Fruit fly (Drosophila melanogaster): ENCODE results near the gene CG11251.

CG11251 gene

DNA sequence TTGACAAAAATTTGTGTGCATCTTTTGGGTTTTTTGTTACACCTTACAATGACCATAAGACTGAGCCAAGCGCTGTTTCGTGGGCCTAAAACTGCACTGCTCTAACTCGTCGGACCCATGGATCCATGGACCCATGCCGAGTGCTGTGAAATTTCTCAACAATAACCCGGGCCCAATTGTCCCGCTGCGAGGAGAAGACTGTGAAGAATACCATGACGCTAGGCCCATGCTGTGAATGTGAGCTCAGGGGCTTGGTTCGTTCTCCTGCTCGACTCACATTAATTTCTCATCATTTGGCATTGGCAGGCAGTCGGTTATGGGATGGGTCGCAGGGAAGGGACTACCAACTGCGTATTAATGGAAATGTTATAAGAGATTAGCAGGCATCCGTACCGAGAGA is 30.4 kb upstream of the CG11251 start:
- no peak for TF ChIP-seq Ets98B (GFP tag; IDR thresholded peaks at IDR 0.05)
- TF ChIP-seq CG8159 (tag; optimal IDR thresholded peaks at IDR 0.05): no peak
- TF ChIP-seq gl (tag; optimal IDR thresholded peaks at IDR 0.05): no peak
- TF ChIP-seq CG14655 (GFP tag; optimal IDR thresholded peaks at IDR 0.05): no peak
- no peak for TF ChIP-seq D1 (tag; optimal IDR thresholded peaks at IDR 0.05)
- no peak for TF ChIP-seq CG13204 (GFP tag; optimal IDR thresholded peaks at IDR 0.05)
- TF ChIP-seq CG17806 (tag; optimal IDR thresholded peaks at IDR 0.05): no peak
- TF ChIP-seq CG8301 (tag; optimal IDR thresholded peaks at IDR 0.05): no peak
- no peak for TF ChIP-seq fd96Ca (GFP tag; IDR thresholded peaks at IDR 0.05)
- no peak for TF ChIP-seq CG15710 (tag; optimal IDR thresholded peaks at IDR 0.05)
- TF ChIP-seq CG12605 (GFP tag; IDR thresholded peaks at IDR 0.05): no peak
- no peak for TF ChIP-seq CG4496 (GFP tag; IDR thresholded peaks at IDR 0.05)
- no peak for TF ChIP-seq CG32121 (GFP tag; IDR thresholded peaks at IDR 0.05)
- TF ChIP-seq CG10348 (GFP tag; IDR thresholded peaks at IDR 0.05): no peak
- TF ChIP-seq rn (GFP tag; IDR thresholded peaks at IDR 0.05): no peak
- TF ChIP-seq Snoo (tag; optimal IDR thresholded peaks at IDR 0.05): no peak
- TF ChIP-seq CG9948 (tag; optimal IDR thresholded peaks at IDR 0.05): no peak
- TF ChIP-seq Pif1B (GFP tag; optimal IDR thresholded peaks at IDR 0.05): no peak
- TF ChIP-seq Pif1A (GFP tag; optimal IDR thresholded peaks at IDR 0.05): no peak

DNA sequence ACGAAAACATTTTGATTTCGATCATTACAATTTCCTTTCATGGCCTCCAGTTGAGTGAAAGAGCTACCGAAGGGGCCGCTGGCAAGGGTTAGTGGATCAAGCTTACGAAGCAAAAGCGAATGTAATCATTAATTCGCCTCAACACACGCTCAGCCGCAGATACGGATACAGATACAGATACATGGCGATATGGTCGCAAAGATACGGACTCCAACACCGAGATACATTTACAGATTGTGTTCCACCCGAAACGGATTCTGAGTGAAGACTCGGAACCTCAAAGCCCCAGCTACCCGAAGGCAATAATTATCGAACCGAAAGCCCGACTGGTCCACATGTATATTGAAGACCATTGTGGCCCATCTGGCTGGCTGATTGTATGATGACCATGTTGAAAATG is 29.2 kb upstream of the CG11251 start:
- TF ChIP-seq CG17806 (tag; optimal IDR thresholded peaks at IDR 0.05) (no peak), CG4496 (GFP tag; IDR thresholded peaks at IDR 0.05) (no peak), CG34367 (tag; optimal IDR thresholded peaks at IDR 0.05) (no peak), Pif1A (GFP tag; optimal IDR thresholded peaks at IDR 0.05) (no peak), Pif1B (GFP tag; optimal IDR thresholded peaks at IDR 0.05) (no peak), CG32121 (GFP tag; IDR thresholded peaks at IDR 0.05) (no peak), CG9948 (tag; optimal IDR thresholded peaks at IDR 0.05) (no peak), Snoo (tag; optimal IDR thresholded peaks at IDR 0.05) (no peak), rn (GFP tag; IDR thresholded peaks at IDR 0.05) (no peak)

dm6 chr3L:13115102-13115501 is 25.3 kb upstream of the CG11251 start:
- no peak for TF ChIP-seq CG17806 (tag; optimal IDR thresholded peaks at IDR 0.05)
- no peak for TF ChIP-seq CG4496 (GFP tag; IDR thresholded peaks at IDR 0.05)
- no peak for TF ChIP-seq EcR (GFP tag; optimal IDR thresholded peaks at IDR 0.05)
- no peak for TF ChIP-seq CG32121 (GFP tag; IDR thresholded peaks at IDR 0.05)
- TF ChIP-seq CG8159 (tag; optimal IDR thresholded peaks at IDR 0.05): no peak
- TF ChIP-seq gl (tag; optimal IDR thresholded peaks at IDR 0.05): no peak
- TF ChIP-seq CG10348 (GFP tag; IDR thresholded peaks at IDR 0.05): no peak
- no peak for TF ChIP-seq CG9948 (tag; optimal IDR thresholded peaks at IDR 0.05)
- TF ChIP-seq CG12605 (GFP tag; IDR thresholded peaks at IDR 0.05): no peak
- no peak for TF ChIP-seq Snoo (tag; optimal IDR thresholded peaks at IDR 0.05)

DNA sequence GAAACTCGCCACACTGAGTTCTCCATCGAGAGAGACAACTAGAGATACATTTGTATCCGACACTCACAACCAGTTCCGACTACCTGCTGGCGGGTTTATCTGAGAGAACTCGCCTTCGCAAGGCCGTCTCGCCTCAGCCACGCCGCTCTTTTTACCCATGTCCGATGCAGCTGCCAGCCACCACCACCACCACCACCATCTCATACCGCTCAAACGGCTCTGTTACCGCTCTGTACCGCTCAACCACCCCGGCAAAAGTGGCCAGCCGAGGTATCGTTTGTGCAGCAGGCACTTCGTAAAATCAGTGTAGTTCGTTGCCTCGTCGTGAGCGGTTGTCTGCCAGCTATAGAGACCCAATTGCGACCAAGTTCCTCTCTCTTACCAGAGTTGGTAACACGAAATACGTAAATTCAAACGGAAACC is 24.2 kb upstream of the CG11251 start, which contains the start of gene trn:
TSS of gene trn (plus strand) at position 302 of the 423 bp plus-strand sequence.
- no peak for TF ChIP-seq rn (GFP tag; IDR thresholded peaks at IDR 0.05)
- peak; percentile 50; the same call in 1 of the 2 replicates for TF ChIP-seq Ets98B (GFP tag; IDR thresholded peaks at IDR 0.05)
- TF ChIP-seq CG13204 (GFP tag; optimal IDR thresholded peaks at IDR 0.05): peak; percentile 98
- TF ChIP-seq Pif1A (GFP tag; optimal IDR thresholded peaks at IDR 0.05): peak; percentile 29
- peak; percentile 24 for TF ChIP-seq Pif1B (GFP tag; optimal IDR thresholded peaks at IDR 0.05)
- peak; percentile 70; the same call in 2 of the 3 replicates for TF ChIP-seq CG4496 (GFP tag; IDR thresholded peaks at IDR 0.05)
- peak; percentile 43; the same call in 2 of the 3 replicates for TF ChIP-seq fd96Ca (GFP tag; IDR thresholded peaks at IDR 0.05)
- TF ChIP-seq Snoo (tag; optimal IDR thresholded peaks at IDR 0.05): no peak
- no peak for TF ChIP-seq CG8301 (tag; optimal IDR thresholded peaks at IDR 0.05)
- peak; percentile 51; the same call in 1 of the 2 replicates for TF ChIP-seq CG12605 (GFP tag; IDR thresholded peaks at IDR 0.05)
- TF ChIP-seq CG17806 (tag; optimal IDR thresholded peaks at IDR 0.05): no peak
- no peak for TF ChIP-seq D1 (tag; optimal IDR thresholded peaks at IDR 0.05)
- TF ChIP-seq CG8159 (tag; optimal IDR thresholded peaks at IDR 0.05): peak; percentile 8
- TF ChIP-seq CG9948 (tag; optimal IDR thresholded peaks at IDR 0.05): no peak
- peak; percentile 16 for TF ChIP-seq gl (tag; optimal IDR thresholded peaks at IDR 0.05)
- peak; percentile 74 for TF ChIP-seq EcR (GFP tag; optimal IDR thresholded peaks at IDR 0.05)

DNA sequence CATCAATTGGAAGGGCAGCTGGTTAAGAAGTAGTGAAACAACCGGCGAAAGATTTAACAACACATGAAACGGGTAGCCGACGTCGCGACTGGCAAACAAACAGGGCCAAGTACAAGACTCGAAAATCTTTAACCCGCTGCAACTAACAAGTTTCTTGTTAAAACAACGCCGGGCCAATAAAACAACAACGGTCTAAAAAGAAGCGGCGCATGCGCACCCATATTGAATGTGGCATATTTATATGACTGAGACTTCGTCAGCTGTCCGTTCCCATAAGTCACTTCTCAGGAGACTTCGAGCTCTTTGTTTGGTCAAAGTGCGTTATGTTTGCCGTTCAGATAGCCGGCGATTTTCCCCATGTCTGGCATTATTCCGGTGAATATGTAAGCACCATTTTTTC is 21.7 kb upstream of the CG11251 start:
- TF ChIP-seq CG9948 (tag; optimal IDR thresholded peaks at IDR 0.05): no peak
- no peak for TF ChIP-seq Snoo (tag; optimal IDR thresholded peaks at IDR 0.05)
- no peak for TF ChIP-seq gl (tag; optimal IDR thresholded peaks at IDR 0.05)
- no peak for TF ChIP-seq CG17806 (tag; optimal IDR thresholded peaks at IDR 0.05)
- no peak for TF ChIP-seq CG34367 (tag; optimal IDR thresholded peaks at IDR 0.05)

DNA sequence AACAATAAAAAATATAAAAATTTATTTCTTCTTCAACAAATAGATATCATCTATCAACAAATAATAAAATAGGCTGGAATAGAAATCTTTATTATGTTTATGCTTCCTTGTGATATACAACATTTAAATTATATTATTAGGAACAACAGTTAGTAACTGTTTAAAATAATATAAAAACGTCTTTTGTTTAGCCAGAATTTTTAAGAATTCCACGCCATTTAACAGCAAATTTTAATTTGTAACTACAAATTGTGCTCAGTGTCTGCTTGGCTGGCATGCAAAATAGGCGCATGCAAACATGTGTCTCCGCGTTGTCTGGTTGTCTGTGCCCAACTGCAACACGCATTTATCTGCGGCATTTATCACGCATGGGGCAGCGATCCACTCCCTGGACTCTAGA is 19.6 kb upstream of the CG11251 start:
- TF ChIP-seq fd96Ca (GFP tag; IDR thresholded peaks at IDR 0.05): no peak; the same call in 2 of the 3 replicates
- TF ChIP-seq CG13204 (GFP tag; optimal IDR thresholded peaks at IDR 0.05): peak; percentile 4
- peak; percentile 32 for TF ChIP-seq gl (tag; optimal IDR thresholded peaks at IDR 0.05)
- TF ChIP-seq CG8159 (tag; optimal IDR thresholded peaks at IDR 0.05): peak; percentile 82
- peak; percentile 81 for TF ChIP-seq CG14655 (GFP tag; optimal IDR thresholded peaks at IDR 0.05)
- TF ChIP-seq EcR (GFP tag; optimal IDR thresholded peaks at IDR 0.05): no peak
- peak; percentile 46 for TF ChIP-seq Pif1A (GFP tag; optimal IDR thresholded peaks at IDR 0.05)
- TF ChIP-seq CG17806 (tag; optimal IDR thresholded peaks at IDR 0.05): peak; percentile 73
- no peak for TF ChIP-seq CG12605 (GFP tag; IDR thresholded peaks at IDR 0.05)
- TF ChIP-seq Ets98B (GFP tag; IDR thresholded peaks at IDR 0.05): no peak
- TF ChIP-seq CG4496 (GFP tag; IDR thresholded peaks at IDR 0.05): peak; percentile 55; the same call in 1 of the 3 replicates
- no peak for TF ChIP-seq CG10348 (GFP tag; IDR thresholded peaks at IDR 0.05)
- TF ChIP-seq CG32121 (GFP tag; IDR thresholded peaks at IDR 0.05): peak; percentile 38; the same call in 1 of the 2 replicates
- no peak for TF ChIP-seq Snoo (tag; optimal IDR thresholded peaks at IDR 0.05)
- no peak for TF ChIP-seq rn (GFP tag; IDR thresholded peaks at IDR 0.05)
- peak; percentile 52 for TF ChIP-seq Pif1B (GFP tag; optimal IDR thresholded peaks at IDR 0.05)
- peak; percentile 75 for TF ChIP-seq CG15710 (tag; optimal IDR thresholded peaks at IDR 0.05)
- TF ChIP-seq CG34367 (tag; optimal IDR thresholded peaks at IDR 0.05): peak; percentile 75
- peak; percentile 82 for TF ChIP-seq D1 (tag; optimal IDR thresholded peaks at IDR 0.05)
- peak; percentile 81 for TF ChIP-seq CG9948 (tag; optimal IDR thresholded peaks at IDR 0.05)
- TF ChIP-seq CG8301 (tag; optimal IDR thresholded peaks at IDR 0.05): peak; percentile 60

Data from whole organism, pupa.